Worm (Caenorhabditis elegans): Measurements from ENCODE around the gene algn-1.
A peak's percentile ranks its signal among the peaks of the same experiment; 100 is the strongest.

Gene algn-1

DNA sequence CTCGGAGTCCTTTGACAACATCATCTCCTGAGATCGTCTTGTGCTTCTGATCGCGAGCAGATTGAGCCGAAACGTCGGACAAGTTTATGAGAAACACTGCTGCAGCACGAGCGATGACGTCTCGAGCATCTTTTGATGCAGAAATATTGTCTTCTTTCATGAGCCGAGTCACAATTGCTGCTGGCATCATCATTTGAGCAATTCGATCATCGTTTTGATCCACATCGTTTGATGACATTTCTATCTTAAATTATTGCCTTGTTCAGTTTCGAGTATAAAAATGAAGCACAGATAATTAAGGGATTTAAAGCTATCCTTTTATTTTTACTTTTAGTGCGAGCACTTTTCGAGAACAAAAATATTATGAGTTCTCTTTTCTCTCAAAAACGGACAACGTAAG is 2.7 kb downstream of the algn-1 start, which contains the start of gene T26A5.8 (continued):
- TF ChIP-seq aly-2 (tag; optimal IDR thresholded peaks at IDR 0.05), result no peak
- TF ChIP-seq rnt-1 (tag; optimal IDR thresholded peaks at IDR 0.05), result peak; percentile 5
- peak; percentile 12 for TF ChIP-seq nhr-90 (tag; optimal IDR thresholded peaks at IDR 0.05; ENCODE audit: poor library complexity)

DNA sequence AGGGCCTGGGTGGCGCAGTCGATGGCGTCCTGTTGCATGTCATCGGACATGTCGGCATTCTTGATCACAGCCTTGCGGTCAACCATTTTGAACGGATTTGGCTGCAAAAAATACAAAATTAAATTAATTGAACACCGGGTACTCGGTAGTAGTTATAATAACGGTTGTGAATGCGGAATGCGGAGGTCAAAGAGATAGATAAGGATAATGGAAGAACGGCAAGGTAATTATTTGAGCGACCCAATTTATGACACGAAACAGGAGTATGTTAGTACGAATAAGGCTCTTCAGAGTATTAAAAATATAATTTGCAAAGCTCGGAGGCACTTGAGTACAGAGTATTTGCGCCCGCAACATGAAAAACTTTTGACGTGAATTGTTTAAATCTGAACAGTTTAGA is 3.8 kb downstream of the algn-1 start, which contains the start of gene dlc-1:
Gene dlc-1, minus strand, starts transcription at position 101 of the 400 bp plus-strand sequence.
- no peak for TF ChIP-seq lin-14 (GFP tag; optimal IDR thresholded peaks at IDR 0.05)
- TF ChIP-seq efl-1 (optimal IDR thresholded peaks at IDR 0.05), result no peak
- TF ChIP-seq efl-1 (GFP tag; optimal IDR thresholded peaks at IDR 0.05 in 1 of 2), result peak in 1 of 2 experiments; percentile 57

DNA sequence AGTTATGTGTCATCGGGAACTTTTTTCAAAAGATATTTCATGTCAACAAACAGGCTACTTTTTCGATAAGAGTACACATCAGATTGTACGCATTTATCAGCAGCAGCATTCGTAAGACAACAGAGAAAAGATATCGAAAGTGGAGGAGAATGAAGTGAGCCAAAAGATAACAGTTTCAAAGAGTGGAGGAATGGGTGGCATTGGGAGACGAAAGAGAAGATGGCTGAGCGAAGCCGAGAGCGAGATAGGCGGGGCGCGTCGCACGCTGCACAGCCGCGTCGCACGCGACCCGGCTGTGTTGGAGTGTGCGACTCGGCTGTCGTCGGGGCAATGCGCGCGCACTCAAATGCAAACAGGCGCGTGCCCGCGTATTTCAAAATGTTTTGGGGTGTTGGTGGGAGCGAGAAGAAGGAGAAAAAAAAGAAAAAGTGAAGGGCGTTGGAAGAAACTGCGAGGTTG is 4.2 kb downstream of the algn-1 start:
- peak; percentile 15 for TF ChIP-seq fkh-4 (tag; optimal IDR thresholded peaks at IDR 0.05; ENCODE audit: borderline replicate concordance)
- no peak for TF ChIP-seq ces-1 (GFP tag; optimal IDR thresholded peaks at IDR 0.05)
- no peak for TF ChIP-seq unc-30 (tag; optimal IDR thresholded peaks at IDR 0.05)
- TF ChIP-seq alr-1 (tag; optimal IDR thresholded peaks at IDR 0.05; ENCODE audit: borderline replicate concordance), result no peak
- no peak for TF ChIP-seq aly-2 (tag; optimal IDR thresholded peaks at IDR 0.05)
- no peak for TF ChIP-seq egl-27 (tag; optimal IDR thresholded peaks at IDR 0.05)
- peak; percentile 64 for TF ChIP-seq unc-86 (tag; optimal IDR thresholded peaks at IDR 0.05)
- TF ChIP-seq F16B12.6 (tag; optimal IDR thresholded peaks at IDR 0.05), result peak; percentile 63
- TF ChIP-seq mab-9 (GFP tag; IDR thresholded peaks at IDR 0.05), result peak; percentile 71
- peak; percentile 82 for TF ChIP-seq ztf-4 (tag; optimal IDR thresholded peaks at IDR 0.05)
- peak; percentile 11 for TF ChIP-seq C04F5.9 (tag; optimal IDR thresholded peaks at IDR 0.05)
- TF ChIP-seq unc-130 (tag; optimal IDR thresholded peaks at IDR 0.05), result peak; percentile 68
- TF ChIP-seq fkh-10 (GFP tag; optimal IDR thresholded peaks at IDR 0.05), result peak; percentile 57
- no peak for TF ChIP-seq sox-4 (tag; optimal IDR thresholded peaks at IDR 0.05)
- peak; percentile 57 for TF ChIP-seq mep-1 (tag; optimal IDR thresholded peaks at IDR 0.05)
- no peak for TF ChIP-seq unc-62 (GFP tag; optimal IDR thresholded peaks at IDR 0.05)
- no peak for TF ChIP-seq nhr-11 (tag; optimal IDR thresholded peaks at IDR 0.05)
- TF ChIP-seq elt-3 (tag; optimal IDR thresholded peaks at IDR 0.05), result peak in 2 of 6 experiments; percentile 21 to 53
- TF ChIP-seq zag-1 (tag; optimal IDR thresholded peaks at IDR 0.05), result no peak
- TF ChIP-seq aha-1 (tag; optimal IDR thresholded peaks at IDR 0.05), result peak; percentile 3
- TF ChIP-seq vab-15 (tag; optimal IDR thresholded peaks at IDR 0.05), result no peak
- peak; percentile 82 for TF ChIP-seq blmp-1 (tag; optimal IDR thresholded peaks at IDR 0.05)
- TF ChIP-seq hlh-17 (GFP tag; optimal IDR thresholded peaks at IDR 0.05; ENCODE audit: borderline replicate concordance), result no peak
- TF ChIP-seq dpl-1 (GFP tag; optimal IDR thresholded peaks at IDR 0.05), result peak; percentile 78 to 83 (median 78)
- peak; percentile 93 for TF ChIP-seq snu-23 (GFP tag; optimal IDR thresholded peaks at IDR 0.05)
- peak; percentile 94 for TF ChIP-seq nhr-71 (tag; optimal IDR thresholded peaks at IDR 0.05)
- TF ChIP-seq C16A3.4 (tag; optimal IDR thresholded peaks at IDR 0.05), result peak; percentile 78
- TF ChIP-seq nhr-19 (GFP tag; conservative IDR thresholded peaks at IDR 0.05), result peak; percentile 91
- no peak for TF ChIP-seq pag-3 (tag; optimal IDR thresholded peaks at IDR 0.05; ENCODE audit: borderline replicate concordance, insufficient read depth)
- TF ChIP-seq pax-3 (tag; optimal IDR thresholded peaks at IDR 0.05), result peak; percentile 69
- TF ChIP-seq hpl-2 (GFP tag; optimal IDR thresholded peaks at IDR 0.05), result no peak
- peak; percentile 86 for TF ChIP-seq skn-1 (tag; optimal IDR thresholded peaks at IDR 0.05)
- peak; percentile 1 for TF ChIP-seq efl-3 (GFP tag; optimal IDR thresholded peaks at IDR 0.05)
- TF ChIP-seq zip-4 (GFP tag; optimal IDR thresholded peaks at IDR 0.05), result peak; percentile 55
- peak; percentile 58 for TF ChIP-seq grh-1 (GFP tag; IDR thresholded peaks at IDR 0.05)
- TF ChIP-seq lsy-2 (tag; optimal IDR thresholded peaks at IDR 0.05), result peak; percentile 80 to 84
- peak; percentile 50 for TF ChIP-seq nhr-77 (tag; optimal IDR thresholded peaks at IDR 0.05)
- no peak for TF ChIP-seq hlh-4 (tag; optimal IDR thresholded peaks at IDR 0.05)
- TF ChIP-seq sptf-1 (tag; optimal IDR thresholded peaks at IDR 0.05), result no peak
- peak; percentile 11 for TF ChIP-seq C34B4.2 (tag; optimal IDR thresholded peaks at IDR 0.05)
- TF ChIP-seq tlp-1 (tag; optimal IDR thresholded peaks at IDR 0.05), result no peak
- TF ChIP-seq rnt-1 (tag; optimal IDR thresholded peaks at IDR 0.05), result peak; percentile 82
- peak; percentile 87 for TF ChIP-seq nhr-85 (tag)
- peak; percentile 6 for TF ChIP-seq nhr-237 (tag; optimal IDR thresholded peaks at IDR 0.05)
- TF ChIP-seq nhr-12 (tag; optimal IDR thresholded peaks at IDR 0.05), result no peak

Measured in whole organism, L1 larva.